Worm (Caenorhabditis elegans) whole organism, L3 larva: ENCODE measurements around the gene C25G4.3.

Experiments used
- R02D3.7 ChIP-seq: fragments of 150-350 bp; optimal IDR thresholded peaks from 2 replicates; lab custom pipeline; 2014; ENCODE audit warnings: missing biosample characterization, missing genetic modification characterization
- ZK546.5 ChIP-seq: sonication (generic microtip); optimal IDR thresholded peaks from 2 replicates; lab custom pipeline; 2017; ENCODE audit warnings: missing biosample characterization, missing genetic modification characterization
- ama-1 ChIP-seq: fragments of 150-350 bp; optimal IDR thresholded peaks from 2 replicates; lab custom pipeline; 2018
- ceh-16 ChIP-seq: sonication (generic microtip); optimal IDR thresholded peaks from 2 replicates; lab custom pipeline; 2017; ENCODE audit warnings: missing biosample characterization, missing genetic modification characterization
- ceh-28 ChIP-seq: fragments of 150-350 bp; optimal IDR thresholded peaks from 2 replicates; lab custom pipeline; 2014; ENCODE audit warnings: missing biosample characterization, missing genetic modification reagents, missing genetic modification characterization
- ceh-9 ChIP-seq: sonication (generic microtip); optimal IDR thresholded peaks from 2 replicates; lab custom pipeline; 2018; ENCODE audit warnings: missing biosample characterization, missing genetic modification characterization
- daf-12 ChIP-seq: fragments of 150-350 bp; optimal IDR thresholded peaks from 2 replicates; lab custom pipeline; 2014; ENCODE audit warnings: missing biosample characterization, missing genetic modification reagents, missing genetic modification characterization
- egl-27 ChIP-seq: sonication (generic microtip); optimal IDR thresholded peaks from 4 replicates; lab custom pipeline; 2017; ENCODE audit warnings: missing biosample characterization, missing genetic modification reagents, missing genetic modification characterization
- egl-5 ChIP-seq: fragments of 150-350 bp; optimal IDR thresholded peaks from 2 replicates; lab custom pipeline; 2017; ENCODE audit warnings: missing biosample characterization, missing genetic modification reagents, missing genetic modification characterization, inconsistent platforms
- elt-1 ChIP-seq: fragments of 150-350 bp; optimal IDR thresholded peaks from 2 replicates; lab custom pipeline; 2014; ENCODE audit warnings: missing biosample characterization, missing genetic modification characterization
- elt-2 ChIP-seq: sonication (generic microtip); optimal IDR thresholded peaks from 2 replicates; lab custom pipeline; 2016; ENCODE audit warnings: missing genetic modification reagents, mild to moderate bottlenecking, missing genetic modification characterization, missing compliant biosample characterization
- fkh-10 ChIP-seq: sonication (generic microtip); optimal IDR thresholded peaks from 2 replicates; lab custom pipeline; 2017; ENCODE audit warnings: missing biosample characterization, missing genetic modification reagents, missing genetic modification characterization
- fkh-2 ChIP-seq: fragments of 150-350 bp; optimal IDR thresholded peaks from 2 replicates; lab custom pipeline; 2014; ENCODE audit warnings: missing biosample characterization, missing genetic modification reagents, missing genetic modification characterization
- fos-1 ChIP-seq: fragments of 150-350 bp; optimal IDR thresholded peaks from 2 replicates; lab custom pipeline; 2014; ENCODE audit warnings: missing biosample characterization, missing genetic modification characterization
- hmg-11 ChIP-seq: sonication (generic microtip); optimal IDR thresholded peaks from 2 replicates; lab custom pipeline; 2016; ENCODE audit warnings: missing genetic modification characterization, missing compliant biosample characterization
- jun-1 ChIP-seq: fragments of 150-350 bp; optimal IDR thresholded peaks from 2 replicates; lab custom pipeline; 2014; ENCODE audit warnings: missing biosample characterization, missing genetic modification reagents, missing genetic modification characterization
- lin-15B ChIP-seq: fragments of 150-350 bp; optimal IDR thresholded peaks from 2 replicates; lab custom pipeline; 2014; ENCODE audit warnings: missing biosample characterization, missing genetic modification characterization
- lin-39 ChIP-seq: fragments of 150-350 bp; optimal IDR thresholded peaks from 2 replicates; lab custom pipeline; 2018; ENCODE audit warnings: missing biosample characterization, missing genetic modification reagents, missing genetic modification characterization
- lsy-12 ChIP-seq: sonication (generic microtip); optimal IDR thresholded peaks from 2 replicates; lab custom pipeline; 2016; ENCODE audit warnings: mild to moderate bottlenecking, missing genetic modification characterization, missing compliant biosample characterization
- mdl-1 ChIP-seq: fragments of 150-350 bp; optimal IDR thresholded peaks from 2 replicates; lab custom pipeline; 2014; ENCODE audit warnings: missing biosample characterization, missing genetic modification characterization
- nhr-11 ChIP-seq: fragments of 150-350 bp; optimal IDR thresholded peaks from 2 replicates; lab custom pipeline; 2014; ENCODE audit warnings: missing biosample characterization, missing genetic modification characterization
- nhr-12 ChIP-seq: fragments of 150-350 bp; optimal IDR thresholded peaks from 2 replicates; lab custom pipeline; 2014; ENCODE audit warnings: missing biosample characterization, missing genetic modification characterization
- nhr-23 ChIP-seq: fragments of 150-350 bp; optimal IDR thresholded peaks from 2 replicates; lab custom pipeline; 2014; ENCODE audit warnings: missing biosample characterization, missing genetic modification reagents, missing genetic modification characterization
- nhr-25 ChIP-seq: sonication (generic microtip); optimal IDR thresholded peaks from 2 replicates; lab custom pipeline; 2017; ENCODE audit warnings: missing biosample characterization, missing genetic modification characterization
- nhr-28 ChIP-seq: fragments of 150-350 bp; optimal IDR thresholded peaks from 2 replicates; lab custom pipeline; 2014; ENCODE audit warnings: missing biosample characterization, missing genetic modification characterization
- nhr-43 ChIP-seq: sonication (generic microtip); optimal IDR thresholded peaks from 2 replicates; lab custom pipeline; 2016; ENCODE audit warnings: mild to moderate bottlenecking, missing genetic modification characterization, missing compliant biosample characterization; ENCODE audit not compliant: poor library complexity, severe bottlenecking
- nhr-67 ChIP-seq: fragments of 150-350 bp; optimal IDR thresholded peaks from 2 replicates; lab custom pipeline; 2014; ENCODE audit warnings: missing biosample characterization, missing genetic modification characterization
- nhr-76 ChIP-seq: fragments of 150-350 bp; sonication (generic microtip); optimal IDR thresholded peaks from 5 replicates; lab custom pipeline; 2014; ENCODE audit warnings: missing biosample characterization, missing genetic modification characterization
- pha-4 ChIP-seq: fragments of 150-350 bp; optimal IDR thresholded peaks from 2 replicates; lab custom pipeline; 2014; ENCODE audit warnings: missing biosample characterization, missing genetic modification reagents, missing genetic modification characterization
- pqm-1 ChIP-seq: fragments of 150-350 bp; optimal IDR thresholded peaks from 2 replicates; lab custom pipeline; 2017; ENCODE audit warnings: missing biosample characterization, missing genetic modification characterization, inconsistent platforms
- sea-2 ChIP-seq: fragments of 150-350 bp; sonication (generic microtip); optimal IDR thresholded peaks from 4 replicates; lab custom pipeline; 2014; ENCODE audit warnings: missing biosample characterization, missing genetic modification reagents, missing genetic modification characterization
- snpc-4 ChIP-seq: fragments of 150-350 bp; optimal IDR thresholded peaks from 2 replicates; lab custom pipeline; 2014; ENCODE audit warnings: missing biosample characterization, missing genetic modification characterization
- tbx-2 ChIP-seq: sonication (generic microtip); optimal IDR thresholded peaks from 2 replicates; lab custom pipeline; 2016; ENCODE audit warnings: mild to moderate bottlenecking, missing genetic modification characterization, missing compliant biosample characterization
- unc-39 ChIP-seq: sonication (generic microtip); optimal IDR thresholded peaks from 4 replicates; lab custom pipeline; 2017; ENCODE audit warnings: missing biosample characterization, missing genetic modification characterization
- unc-62 ChIP-seq: fragments of 150-350 bp; sonication (generic microtip); optimal IDR thresholded peaks from 4 replicates; lab custom pipeline; 2014; ENCODE audit warnings: missing biosample characterization, missing genetic modification reagents, missing genetic modification characterization
- zag-1 ChIP-seq: fragments of 150-350 bp; optimal IDR thresholded peaks from 2 replicates; lab custom pipeline; 2014; ENCODE audit warnings: missing biosample characterization, missing genetic modification characterization
- ztf-11 ChIP-seq: fragments of 150-350 bp; optimal IDR thresholded peaks from 2 replicates; lab custom pipeline; 2014; ENCODE audit warnings: missing biosample characterization, missing genetic modification characterization
- ztf-4 ChIP-seq: fragments of 150-350 bp; optimal IDR thresholded peaks from 2 replicates; lab custom pipeline; 2014; ENCODE audit warnings: missing biosample characterization, missing genetic modification characterization

The C25G4.3 gene

DNA sequence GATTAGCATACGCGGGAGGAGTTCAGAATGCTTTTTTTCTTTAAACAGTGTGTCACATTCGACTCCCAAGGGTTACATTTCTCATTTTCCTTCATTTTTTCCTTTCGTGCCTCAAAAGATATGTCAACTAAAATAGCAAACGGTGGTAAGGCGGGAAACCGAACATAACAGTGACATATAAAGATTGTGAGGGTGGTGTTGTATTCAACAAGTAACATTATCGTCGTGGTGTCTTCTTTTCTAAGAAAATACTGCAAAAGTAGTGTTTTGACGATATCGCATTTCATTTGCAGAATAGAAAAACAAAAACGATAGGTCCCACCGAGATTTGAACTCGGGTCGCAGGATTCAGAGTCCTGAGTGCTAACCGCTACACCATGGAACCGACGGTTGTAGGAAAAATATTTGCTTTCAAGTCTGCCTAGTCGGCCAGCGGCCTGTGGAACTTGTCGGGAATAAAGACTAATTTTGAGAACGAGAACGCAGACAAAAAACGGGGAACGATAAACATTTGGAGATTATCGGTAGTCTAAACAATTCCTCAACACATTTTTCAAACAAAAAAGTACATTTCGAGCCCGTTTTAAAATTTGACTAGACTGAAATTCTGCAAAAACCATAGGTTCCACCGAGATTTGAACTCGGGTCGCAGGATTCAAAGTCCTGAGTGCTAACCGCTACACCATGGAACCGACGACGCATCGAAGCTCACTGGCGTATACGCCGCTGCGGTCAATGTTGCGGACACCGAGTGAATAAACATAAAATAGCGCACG is 28.9 kb downstream of the C25G4.3 start:
- no peak for TF ChIP-seq nhr-25 (tag; lab: Kevin White, UChicago)
- no peak for TF ChIP-seq R02D3.7 (tag; lab: Kevin White, UChicago)
- TF ChIP-seq lin-15B (tag; lab: Kevin White, UChicago): no peak
- no peak for TF ChIP-seq tbx-2 (tag; lab: Kevin White, UChicago)
- TF ChIP-seq elt-2 (tag; lab: Kevin White, UChicago): peak; percentile 26
- no peak for TF ChIP-seq fos-1 (tag; lab: Kevin White, UChicago)
- no peak for TF ChIP-seq mdl-1
- TF ChIP-seq fkh-10: no peak
- TF ChIP-seq pha-4 (tag; lab: Kevin White, UChicago): no peak
- peak; percentile 35 for TF ChIP-seq hmg-11 (tag; lab: Kevin White, UChicago)
- TF ChIP-seq lin-39 (tag; lab: Kevin White, UChicago): no peak
- no peak for TF ChIP-seq nhr-11 (tag; lab: Kevin White, UChicago)
- TF ChIP-seq lsy-12 (tag; lab: Kevin White, UChicago): no peak
- TF ChIP-seq unc-39 (tag; lab: Kevin White, UChicago): no peak
- TF ChIP-seq nhr-23 (tag; lab: Kevin White, UChicago): no peak

DNA sequence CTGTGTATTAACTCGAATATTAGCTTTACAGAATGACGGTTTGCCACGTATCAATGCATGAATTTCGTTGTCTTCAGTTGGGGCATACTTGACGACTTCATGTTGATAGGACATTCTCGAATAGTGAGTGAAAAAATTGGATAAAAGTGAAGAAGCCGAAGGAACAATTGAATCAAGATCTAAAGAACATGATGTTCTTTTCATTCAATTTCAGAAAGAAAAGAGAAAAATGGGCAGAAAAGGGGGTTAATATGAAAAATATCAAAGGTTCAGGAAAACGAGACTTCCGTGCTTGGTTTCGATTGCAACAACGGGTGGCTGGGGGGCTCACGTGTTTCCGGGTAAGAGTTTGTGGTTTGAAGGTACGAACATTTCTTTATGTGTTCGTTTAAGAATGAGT is 31.1 kb downstream of the C25G4.3 start:
- TF ChIP-seq ceh-28 (no peak), pha-4 (tag; lab: Kevin White, UChicago) (no peak), ceh-9 (tag; lab: Kevin White, UChicago) (no peak), nhr-25 (tag; lab: Kevin White, UChicago) (no peak), egl-5 (tag; lab: Kevin White, UChicago) (no peak), fkh-10 (peak; percentile 71), ztf-4 (tag; lab: Kevin White, UChicago) (no peak)

DNA sequence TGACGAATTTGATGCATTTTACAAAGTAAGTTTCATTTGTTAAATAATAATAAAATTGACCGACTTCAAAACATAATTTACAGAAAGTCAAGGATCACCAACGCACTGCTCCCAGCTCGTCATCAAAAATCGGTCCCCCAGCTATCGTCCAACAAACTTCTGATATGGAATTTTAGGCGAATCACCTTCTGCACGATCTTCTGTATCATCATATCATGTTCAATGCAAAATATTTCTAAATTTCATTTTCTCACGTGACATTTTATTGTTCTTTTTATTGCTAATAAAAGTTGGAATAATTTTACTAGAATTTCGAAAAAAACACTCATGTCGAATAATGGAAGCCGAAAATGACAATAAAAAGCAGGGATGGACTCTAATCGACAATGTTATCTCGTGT is 35.5 kb downstream of the C25G4.3 start, which contains the start of gene acl-13:
TSS of gene acl-13 (plus strand) at position 301 of the 400 bp plus-strand sequence.
- TF ChIP-seq zag-1 (tag; lab: Kevin White, UChicago) (no peak), unc-62 (GFP tag; lab: Kevin White, UChicago) (no peak), elt-1 (tag; lab: Kevin White, UChicago) (no peak), ceh-9 (tag; lab: Kevin White, UChicago) (no peak), ama-1 (lab: Kevin White, UChicago) (no peak), tbx-2 (tag; lab: Kevin White, UChicago) (no peak), nhr-67 (no peak), ztf-11 (tag; lab: Kevin White, UChicago) (no peak), pqm-1 (tag; lab: Kevin White, UChicago) (no peak), nhr-76 (no peak), ZK546.5 (tag; lab: Kevin White, UChicago) (no peak), fkh-2 (tag; lab: Kevin White, UChicago) (no peak), pha-4 (tag; lab: Kevin White, UChicago) (no peak), egl-5 (tag; lab: Kevin White, UChicago) (no peak), lin-15B (tag; lab: Kevin White, UChicago) (no peak), jun-1 (tag; lab: Kevin White, UChicago) (no peak)

DNA sequence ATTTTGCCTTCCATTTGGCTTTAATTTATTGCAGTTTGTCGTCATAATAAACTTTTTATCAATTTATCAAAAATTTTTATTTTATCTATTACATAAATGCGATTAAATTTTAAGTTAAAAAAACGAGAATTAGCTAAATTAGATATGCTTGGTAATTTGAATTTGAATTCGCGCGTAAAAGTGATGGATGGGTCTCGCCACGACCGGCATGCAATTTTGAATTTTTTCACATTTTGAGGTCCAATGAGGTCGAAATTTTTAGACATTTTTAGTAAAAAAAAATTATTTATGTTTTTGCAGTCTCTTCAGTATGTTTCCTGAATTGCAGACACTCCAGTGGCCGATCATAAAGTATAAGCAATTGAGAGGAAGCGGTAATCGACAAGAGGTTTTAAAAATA is 37.1 kb downstream of the C25G4.3 start, which contains the start of gene dsb-1:
TSS of gene dsb-1 (plus strand) at position 301 of the 400 bp plus-strand sequence.
- TF ChIP-seq lin-15B (tag; lab: Kevin White, UChicago): no peak
- TF ChIP-seq nhr-43 (tag; lab: Kevin White, UChicago): no peak
- no peak for TF ChIP-seq ceh-16
- TF ChIP-seq jun-1 (tag; lab: Kevin White, UChicago): no peak
- no peak for TF ChIP-seq nhr-28 (tag; lab: Kevin White, UChicago)
- TF ChIP-seq egl-5 (tag; lab: Kevin White, UChicago): no peak
- TF ChIP-seq ceh-28: no peak
- no peak for TF ChIP-seq egl-27 (tag; lab: Kevin White, UChicago)
- no peak for TF ChIP-seq nhr-12 (tag; lab: Kevin White, UChicago)
- no peak for TF ChIP-seq nhr-76
- no peak for TF ChIP-seq snpc-4 (tag; lab: Kevin White, UChicago)
- no peak for TF ChIP-seq nhr-25 (tag; lab: Kevin White, UChicago)
- no peak for TF ChIP-seq ZK546.5 (tag; lab: Kevin White, UChicago)
- TF ChIP-seq sea-2 (GFP tag; lab: Kevin White, UChicago): no peak
- TF ChIP-seq fos-1 (tag; lab: Kevin White, UChicago): no peak
- TF ChIP-seq zag-1 (tag; lab: Kevin White, UChicago): no peak
- no peak for TF ChIP-seq daf-12
